Worm (Caenorhabditis elegans) whole organism, young adult: ENCODE data around the gene F46G10.2.

Experiments
- F33H1.4 ChIP-seq: fragments of 200-800 bp; sonication (Bioruptor generic); IDR thresholded peaks from 2 replicates; pipeline ENCODE4 v1.3.6; 2022; ENCODE audit warnings: missing genetic modification reagents, missing genetic modification characterization, missing compliant biosample characterization
- F37B4.10 ChIP-seq: fragments of 200-800 bp; sonication (Bioruptor generic); IDR thresholded peaks from 2 replicates; pipeline ENCODE4 v1.3.6; 2022; ENCODE audit warnings: missing genetic modification characterization, missing compliant biosample characterization
- T26A5.8 ChIP-seq: sonication (generic microtip); optimal IDR thresholded peaks from 2 replicates; lab custom pipeline; 2016; ENCODE audit warnings: missing genetic modification characterization, missing compliant biosample characterization
- Y53F4B.3 ChIP-seq: fragments of 200-800 bp; sonication (Bioruptor generic); IDR thresholded peaks from 2 replicates; pipeline ENCODE4 v1.3.6; 2022; ENCODE audit warnings: missing genetic modification reagents, missing genetic modification characterization, missing compliant biosample characterization
- athp-1 ChIP-seq: sonication (generic microtip); optimal IDR thresholded peaks from 2 replicates; lab custom pipeline; 2017; ENCODE audit warnings: mild to moderate bottlenecking, missing genetic modification characterization, missing compliant biosample characterization
- attf-6 ChIP-seq: fragments of 200-800 bp; sonication (Bioruptor generic); IDR thresholded peaks from 2 replicates; pipeline ENCODE4 v1.3.6; 2022; ENCODE audit warnings: missing genetic modification reagents, missing genetic modification characterization, missing compliant biosample characterization
- ccch-3 ChIP-seq: fragments of 200-800 bp; sonication (Bioruptor generic); optimal IDR thresholded peaks from 2 replicates; lab custom pipeline; 2018; ENCODE audit warnings: mild to moderate bottlenecking, missing genetic modification characterization, missing compliant biosample characterization
- cebp-2 ChIP-seq: fragments of 200-800 bp; sonication (Bioruptor generic); IDR thresholded peaks from 2 replicates; pipeline ENCODE4 v1.3.6; 2022; ENCODE audit warnings: missing genetic modification characterization, missing compliant biosample characterization
- ceh-91 ChIP-seq: fragments of 200-800 bp; sonication (Bioruptor generic); IDR thresholded peaks from 2 replicates; pipeline ENCODE4 v1.3.6; 2022; ENCODE audit warnings: missing genetic modification reagents, missing genetic modification characterization, missing compliant biosample characterization
- hmg-1.2 ChIP-seq: fragments of 200-800 bp; sonication (Bioruptor generic); IDR thresholded peaks from 2 replicates; pipeline ENCODE4 v1.3.6; 2022; ENCODE audit warnings: missing genetic modification reagents, missing genetic modification characterization, missing compliant biosample characterization
- nhr-80 ChIP-seq: sonication (generic microtip); optimal IDR thresholded peaks from 2 replicates; lab custom pipeline; 2016; ENCODE audit warnings: missing genetic modification characterization, missing compliant biosample characterization
- unc-62 ChIP-seq: fragments of 150-350 bp; optimal IDR thresholded peaks from 2 replicates; lab custom pipeline; 2014; ENCODE audit warnings: missing biosample characterization, missing genetic modification reagents, missing genetic modification characterization
- ztf-3 ChIP-seq: fragments of 200-800 bp; sonication (Bioruptor generic); optimal IDR thresholded peaks from 2 replicates; lab custom pipeline; 2018; ENCODE audit warnings: mild to moderate bottlenecking, missing genetic modification characterization, missing compliant biosample characterization
- ztf-6 ChIP-seq: fragments of 200-800 bp; sonication (Bioruptor generic); IDR thresholded peaks from 2 replicates; pipeline ENCODE4 v1.3.6; 2022; ENCODE audit warnings: missing genetic modification reagents, missing genetic modification characterization, missing compliant biosample characterization

ce11 chrX:13328868-13329267, 6.1 kb downstream of the F46G10.2 start:
- TF ChIP-seq unc-62 (GFP tag; lab: Kevin White, UChicago) (peak; percentile 36), T26A5.8 (tag; lab: Kevin White, UChicago) (no peak), hmg-1.2 (GFP tag; lab: Robert Waterston, UW) (peak; percentile 67), F33H1.4 (no peak), ztf-3 (GFP tag; lab: Kevin White, UChicago) (no peak), ccch-3 (no peak), cebp-2 (GFP tag; lab: Robert Waterston, UW) (no peak), attf-6 (no peak), Y53F4B.3 (no peak), ceh-91 (GFP tag; lab: Robert Waterston, UW) (no peak), F37B4.10 (GFP tag; lab: Robert Waterston, UW) (no peak), nhr-80 (tag; lab: Kevin White, UChicago) (peak; percentile 63), ztf-6 (GFP tag; lab: Robert Waterston, UW) (no peak), athp-1 (tag; lab: Kevin White, UChicago) (no peak)
